Worm (Caenorhabditis elegans) whole organism, midembryonic: ENCODE measurements around the gene T08G5.15.

Source experiments
- T22C8.4 ChIP-seq: fragments of 200-800 bp; sonication (Bioruptor generic); IDR thresholded peaks from 2 replicates; pipeline ENCODE4 v1.3.6; 2022; ENCODE audit warnings: missing genetic modification characterization, missing compliant biosample characterization
- cog-1 ChIP-seq: sonication (generic microtip); optimal IDR thresholded peaks from 2 replicates; lab custom pipeline; 2016; ENCODE audit warnings: missing genetic modification characterization, missing compliant biosample characterization
- flt-1 ChIP-seq: fragments of 200-800 bp; sonication (Bioruptor generic); IDR thresholded peaks from 2 replicates; pipeline ENCODE4 v1.3.6; 2022; ENCODE audit warnings: missing genetic modification characterization, missing compliant biosample characterization
- klf-2 ChIP-seq: fragments of 200-800 bp; sonication (Bioruptor generic); conservative IDR thresholded peaks from 2 replicates; pipeline ENCODE4 v1.3.6; 2022; ENCODE audit warnings: missing genetic modification reagents, missing genetic modification characterization, missing compliant biosample characterization
- med-1 ChIP-seq: sonication (generic microtip); optimal IDR thresholded peaks from 2 replicates; lab custom pipeline; 2017; ENCODE audit warnings: missing genetic modification characterization, mild to moderate bottlenecking, missing compliant biosample characterization, antibody characterized with exemption, missing genetic modification reagents; ENCODE audit not compliant: insufficient read depth
- ref-1 ChIP-seq: fragments of 200-800 bp; sonication (Bioruptor generic); conservative IDR thresholded peaks from 2 replicates; pipeline ENCODE4 v1.3.6; 2022; ENCODE audit warnings: missing genetic modification reagents, missing genetic modification characterization, missing compliant biosample characterization
- tab-1 ChIP-seq: fragments of 200-800 bp; sonication (Bioruptor generic); IDR thresholded peaks from 2 replicates; pipeline ENCODE4 v1.3.6; 2022; ENCODE audit warnings: missing genetic modification characterization, missing compliant biosample characterization
- ztf-23 ChIP-seq: fragments of 200-800 bp; sonication (Bioruptor generic); IDR thresholded peaks from 2 replicates; pipeline ENCODE4 v1.3.6; 2022; ENCODE audit warnings: missing genetic modification reagents, missing genetic modification characterization, missing compliant biosample characterization
- ztf-29 ChIP-seq: fragments of 200-800 bp; sonication (Bioruptor generic); IDR thresholded peaks from 2 replicates; pipeline ENCODE4 v1.3.6; 2022; ENCODE audit warnings: missing genetic modification reagents, missing genetic modification characterization, missing compliant biosample characterization

T08G5.15 gene

DNA sequence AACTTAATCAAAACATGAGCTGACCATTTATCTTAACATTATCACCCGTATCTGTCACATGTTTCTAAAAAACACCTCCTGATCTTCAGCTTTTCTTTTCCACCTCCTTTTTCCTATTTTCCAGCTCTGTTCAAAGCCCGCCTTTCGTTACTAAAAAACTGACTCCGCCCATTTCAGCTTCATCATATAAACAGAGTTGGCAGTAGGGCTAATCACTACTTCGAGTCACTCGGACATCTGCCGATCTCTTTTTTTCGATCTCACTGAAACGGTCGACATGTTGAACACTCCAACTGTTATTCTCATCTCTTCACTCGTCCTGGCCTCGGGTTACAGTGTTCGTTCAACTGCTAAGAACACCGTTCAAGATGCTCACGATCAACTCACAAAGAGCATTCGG lies 30.5 kb downstream of the T08G5.15 start, which contains the start of gene droe-4:
Gene droe-4, plus strand, starts transcription at position 172 of the 400 bp plus-strand sequence.
- no peak for TF ChIP-seq klf-2

DNA sequence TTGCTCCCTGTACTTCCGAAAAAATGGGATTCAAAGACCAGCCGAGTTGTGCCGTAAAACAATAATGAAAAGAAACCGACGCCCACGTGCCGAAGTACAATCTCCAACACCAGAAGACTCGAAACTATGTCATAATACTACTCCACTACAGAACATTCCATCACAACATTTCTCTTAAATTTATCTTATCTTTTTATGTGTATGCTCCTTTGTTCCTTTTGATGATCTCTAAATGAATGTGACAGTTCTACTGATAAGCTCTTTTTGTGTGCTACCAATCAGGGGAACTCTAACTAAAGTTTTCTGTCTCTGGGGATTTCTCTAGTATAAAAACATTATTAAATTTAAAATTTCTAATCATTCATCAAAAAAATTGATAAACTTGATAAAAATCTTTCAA lies 36.2 kb downstream of the T08G5.15 start:
- TF ChIP-seq flt-1 (GFP tag; lab: Robert Waterston, UW): no peak
- TF ChIP-seq ref-1 (GFP tag; lab: Robert Waterston, UW): no peak
- no peak for TF ChIP-seq tab-1 (GFP tag; lab: Robert Waterston, UW)
- no peak for TF ChIP-seq klf-2
- no peak for TF ChIP-seq ztf-23
- no peak for TF ChIP-seq cog-1 (tag; lab: Kevin White, UChicago)
- no peak for TF ChIP-seq T22C8.4 (GFP tag; lab: Robert Waterston, UW)
- no peak for TF ChIP-seq med-1 (GFP tag; lab: Kevin White, UChicago)
- TF ChIP-seq ztf-29 (GFP tag; lab: Robert Waterston, UW): no peak

DNA sequence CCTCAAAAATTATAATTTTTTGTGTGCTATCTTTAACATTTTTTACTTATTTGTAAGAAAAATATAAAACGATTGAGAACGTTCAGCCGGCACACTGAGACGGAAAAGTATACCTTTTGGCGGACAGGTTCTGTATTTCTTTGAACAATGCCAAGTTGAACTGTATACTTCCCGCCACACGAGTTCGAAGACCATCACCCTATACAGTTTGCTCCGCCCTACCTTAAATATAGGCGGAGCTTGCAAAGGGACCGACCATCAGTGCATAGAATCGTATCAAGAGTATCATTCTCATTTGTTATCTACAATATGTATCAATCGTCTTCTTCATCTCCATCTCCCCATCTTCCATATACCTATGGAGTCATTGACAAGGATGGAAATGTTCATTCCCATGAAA lies 38.1 kb downstream of the T08G5.15 start, which contains the start of gene end-1:
Gene end-1, plus strand, starts transcription at position 301 of the 400 bp plus-strand sequence.
- TF ChIP-seq flt-1 (GFP tag; lab: Robert Waterston, UW): no peak
- no peak for TF ChIP-seq tab-1 (GFP tag; lab: Robert Waterston, UW)
- no peak for TF ChIP-seq ztf-23
- TF ChIP-seq ztf-29 (GFP tag; lab: Robert Waterston, UW): no peak
- TF ChIP-seq med-1 (GFP tag; lab: Kevin White, UChicago): no peak
- TF ChIP-seq klf-2: no peak
- no peak for TF ChIP-seq T22C8.4 (GFP tag; lab: Robert Waterston, UW)
- TF ChIP-seq ref-1 (GFP tag; lab: Robert Waterston, UW): no peak

- TF ChIP-seq ref-1 (GFP tag; lab: Robert Waterston, UW) (no peak), T22C8.4 (GFP tag; lab: Robert Waterston, UW) (no peak), flt-1 (GFP tag; lab: Robert Waterston, UW) (no peak), tab-1 (GFP tag; lab: Robert Waterston, UW) (no peak), med-1 (GFP tag; lab: Kevin White, UChicago) (no peak), ztf-29 (GFP tag; lab: Robert Waterston, UW) (no peak), cog-1 (tag; lab: Kevin White, UChicago) (no peak), klf-2 (no peak), ztf-23 (no peak)
Measured at ce11 chrV:13981677-13982076, 41.3 kb downstream of the T08G5.15 start.

ce11 chrV:13980807-13981206 lies 42.2 kb downstream of the T08G5.15 start, which contains the start of gene eol-1:
Gene eol-1 (minus strand): TSS chrV:13980907.
- TF ChIP-seq ztf-29 (GFP tag; lab: Robert Waterston, UW): no peak
- no peak for TF ChIP-seq flt-1 (GFP tag; lab: Robert Waterston, UW)
- no peak for TF ChIP-seq klf-2
- TF ChIP-seq med-1 (GFP tag; lab: Kevin White, UChicago): no peak
- no peak for TF ChIP-seq ref-1 (GFP tag; lab: Robert Waterston, UW)
- TF ChIP-seq ztf-23: no peak
